Fruit fly (Drosophila melanogaster) S2 (cell line): Measurements from ENCODE around the gene Eip63E.

ENCODE experiments used
- CG8478 ChIP-seq: fragments of >200 bp; optimal IDR thresholded peaks from 2 replicates; lab custom pipeline; 2018
- CTCF ChIP-seq, 2 experiments: fragments of >200 bp; optimal IDR thresholded peaks; 2 replicates each; lab custom pipeline; 2018

Gene Eip63E

dm6 chr3L:3547113-3547512, 31.6 kb downstream of the Eip63E start:
- TF ChIP-seq CG8478 (lab: Kevin White, UChicago) (no peak), CTCF (optimal IDR thresholded peaks at IDR 0.05; lab: Kevin White, UChicago) (no peak)

- TF ChIP-seq CTCF (optimal IDR thresholded peaks at IDR 0.05; lab: Kevin White, UChicago) (no peak), CG8478 (lab: Kevin White, UChicago) (no peak)
Observed at dm6 chr3L:3549468-3549867, 33.9 kb downstream of the Eip63E start.

- TF ChIP-seq CG8478 (lab: Kevin White, UChicago), result no peak
- TF ChIP-seq CTCF (optimal IDR thresholded peaks at IDR 0.05; lab: Kevin White, UChicago), result no peak
Observed at dm6 chr3L:3551008-3551407, 35.5 kb downstream of the Eip63E start.

dm6 chr3L:3552313-3552868, 36.8 kb downstream of the Eip63E start:
- TF ChIP-seq CG8478 (lab: Kevin White, UChicago) (no peak), CTCF (optimal IDR thresholded peaks at IDR 0.05; lab: Kevin White, UChicago) (no peak)

dm6 chr3L:3553932-3554331, 38.4 kb downstream of the Eip63E start:
- TF ChIP-seq CTCF (optimal IDR thresholded peaks at IDR 0.05; lab: Kevin White, UChicago) (no peak), CG8478 (lab: Kevin White, UChicago) (no peak)

dm6 chr3L:3555094-3555493, 39.5 kb downstream of the Eip63E start:
- TF ChIP-seq CG8478 (lab: Kevin White, UChicago), result no peak
- no peak for TF ChIP-seq CTCF (optimal IDR thresholded peaks at IDR 0.05; lab: Kevin White, UChicago)

dm6 chr3L:3556409-3556808, 40.9 kb downstream of the Eip63E start:
- TF ChIP-seq CTCF (optimal IDR thresholded peaks at IDR 0.05; lab: Kevin White, UChicago) (no peak), CG8478 (lab: Kevin White, UChicago) (no peak)

- TF ChIP-seq CG8478 (lab: Kevin White, UChicago), result no peak
- TF ChIP-seq CTCF (optimal IDR thresholded peaks at IDR 0.05; lab: Kevin White, UChicago), result no peak
Observed at dm6 chr3L:3558104-3558503, 42.6 kb downstream of the Eip63E start.

- TF ChIP-seq CTCF (optimal IDR thresholded peaks at IDR 0.05; lab: Kevin White, UChicago) (no peak), CG8478 (lab: Kevin White, UChicago) (no peak)
Observed at dm6 chr3L:3560568-3560967, 45.0 kb downstream of the Eip63E start.

dm6 chr3L:3566751-3567499, 51.4 kb downstream of the Eip63E start:
- TF ChIP-seq CTCF (optimal IDR thresholded peaks at IDR 0.05; lab: Kevin White, UChicago) (no peak), CG8478 (lab: Kevin White, UChicago) (no peak)

dm6 chr3L:3569109-3569508, 53.6 kb downstream of the Eip63E start:
- TF ChIP-seq CG8478 (lab: Kevin White, UChicago), result no peak
- TF ChIP-seq CTCF (optimal IDR thresholded peaks at IDR 0.05; lab: Kevin White, UChicago), result no peak

dm6 chr3L:3570617-3571016, 55.1 kb downstream of the Eip63E start:
- TF ChIP-seq CTCF (optimal IDR thresholded peaks at IDR 0.05; lab: Kevin White, UChicago) (no peak), CG8478 (lab: Kevin White, UChicago) (no peak)

- no peak for TF ChIP-seq CG8478 (lab: Kevin White, UChicago)
- no peak for TF ChIP-seq CTCF (optimal IDR thresholded peaks at IDR 0.05; lab: Kevin White, UChicago)
Observed at dm6 chr3L:3593558-3593957, 78.0 kb downstream of the Eip63E start.

- no peak for TF ChIP-seq CG8478 (lab: Kevin White, UChicago)
- peak; percentile 72 to 73 for TF ChIP-seq CTCF (optimal IDR thresholded peaks at IDR 0.05; lab: Kevin White, UChicago)
Observed at dm6 chr3L:3596346-3596745, 80.8 kb downstream of the Eip63E start.

dm6 chr3L:3606986-3607385, 91.4 kb downstream of the Eip63E start:
- TF ChIP-seq CG8478 (lab: Kevin White, UChicago), result no peak
- no peak for TF ChIP-seq CTCF (optimal IDR thresholded peaks at IDR 0.05; lab: Kevin White, UChicago)

- TF ChIP-seq CG8478 (lab: Kevin White, UChicago) (no peak), CTCF (optimal IDR thresholded peaks at IDR 0.05; lab: Kevin White, UChicago) (no peak)
Observed at dm6 chr3L:3611892-3612291, 96.3 kb downstream of the Eip63E start, which contains the start of gene CG10359. CG10359 (plus strand) TSS chr3L:3612192.
